Fruit fly (Drosophila melanogaster) whole organism, prepupa: ENCODE data around the gene D12.

Experiments used
- CG6163 ChIP-seq: fragments of 200-800 bp; sonication (Bioruptor generic); IDR thresholded peaks from 3 replicates; pipeline ENCODE4 v1.3.6; 2022; ENCODE audit warnings: missing biosample characterization, missing genetic modification characterization
- CG7368 ChIP-seq: fragments of 200-800 bp; sonication (Bioruptor generic); optimal IDR thresholded peaks from 3 replicates; lab custom pipeline; 2016; ENCODE audit warnings: missing biosample characterization, missing genetic modification characterization
- OdsH ChIP-seq: fragments of 200-800 bp; sonication (Bioruptor generic); optimal IDR thresholded peaks from 3 replicates; lab custom pipeline; 2016; ENCODE audit warnings: missing biosample characterization, missing genetic modification characterization
- esn ChIP-seq: fragments of 200-800 bp; sonication (Bioruptor generic); optimal IDR thresholded peaks from 2 replicates; lab custom pipeline; 2016; ENCODE audit warnings: missing biosample characterization, mild to moderate bottlenecking, missing genetic modification characterization, moderate library complexity
- fkh ChIP-seq: fragments of 200-800 bp; sonication (Bioruptor generic); optimal IDR thresholded peaks from 3 replicates; lab custom pipeline; 2017; ENCODE audit warnings: missing biosample characterization, mild to moderate bottlenecking, missing genetic modification characterization, moderate library complexity

DNA sequence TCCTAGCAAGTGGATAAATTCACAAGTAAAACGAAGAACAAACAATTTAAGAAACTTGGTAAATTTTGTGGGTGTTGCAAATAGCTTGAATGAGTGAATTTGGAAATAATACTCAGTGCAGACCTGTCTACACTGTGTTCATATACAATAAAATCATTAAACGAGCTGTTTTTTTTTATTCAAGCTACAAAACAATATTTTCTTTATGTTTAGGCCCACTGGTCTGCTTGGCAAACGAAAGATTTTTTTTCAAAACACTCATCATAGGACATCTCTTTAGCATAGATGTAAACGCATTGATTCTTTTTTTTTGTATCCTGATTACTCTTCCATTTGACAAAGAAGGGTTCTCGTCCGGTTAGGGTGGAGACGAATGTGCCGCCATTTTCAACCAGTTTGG, 44.9 kb downstream of the D12 start, which contains the start of gene CG42820:
- TF ChIP-seq CG7368 (GFP tag; lab: Kevin White, UChicago) (no peak), CG6163 (GFP tag; lab: Robert Waterston, UW) (no peak), esn (GFP tag; lab: Kevin White, UChicago) (no peak), fkh (GFP tag; lab: Kevin White, UChicago) (no peak), OdsH (no peak)
